Fruit fly (Drosophila melanogaster): Measurements from ENCODE around the gene mmy.

- TF ChIP-seq CG1620 (GFP tag; optimal IDR thresholded peaks at IDR 0.05) (no peak), tj (GFP tag; optimal IDR thresholded peaks at IDR 0.05) (no peak), ovo (GFP tag; optimal IDR thresholded peaks at IDR 0.05) (no peak), CG11617 (GFP tag; optimal IDR thresholded peaks at IDR 0.05) (no peak), kay (GFP tag; ENCODE audit: borderline replicate concordance) (no peak), CG7101 (tag; optimal IDR thresholded peaks at IDR 0.05) (no peak), Mnt (GFP tag; optimal IDR thresholded peaks at IDR 0.05) (no peak), Crg-1 (GFP tag; optimal IDR thresholded peaks at IDR 0.05) (no peak), CG7045 (GFP tag; optimal IDR thresholded peaks at IDR 0.05) (no peak), cnc (optimal IDR thresholded peaks at IDR 0.05) (no peak), cic (GFP tag; optimal IDR thresholded peaks at IDR 0.05) (no peak), bab1 (GFP tag; optimal IDR thresholded peaks at IDR 0.05) (no peak)
Measured at dm6 chr2L:6462259-6462658, 11.4 kb downstream of the mmy start.

All from whole organism, adult.